Fruit fly (Drosophila melanogaster): ENCODE results near the gene CG31664.

DNA sequence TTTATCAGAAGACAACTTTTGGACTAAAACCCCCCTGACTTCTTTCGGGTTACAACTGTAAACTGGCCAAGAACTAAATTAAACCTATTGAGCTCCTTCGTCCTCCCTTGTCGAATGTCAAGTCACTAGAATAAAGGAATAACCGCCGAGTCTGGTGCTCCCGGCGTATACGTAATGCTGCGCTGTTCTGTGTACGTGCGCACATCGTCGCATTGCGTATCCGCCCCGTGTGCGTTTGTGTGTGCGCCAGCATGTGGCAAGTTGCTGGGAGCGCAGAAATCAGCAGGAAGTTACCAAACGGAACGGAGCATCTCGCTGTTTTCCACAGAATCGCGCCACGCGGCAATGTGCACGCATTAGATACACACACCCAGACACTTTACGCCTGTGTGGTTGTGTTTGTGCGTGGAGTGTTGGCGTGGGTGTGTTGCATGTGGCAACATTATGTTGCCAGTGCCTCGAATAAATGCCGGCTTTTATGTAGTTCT lies 47.4 kb upstream of the CG31664 start:
- no peak for TF ChIP-seq usp (GFP tag; optimal IDR thresholded peaks at IDR 0.05)
- no peak for TF ChIP-seq Myc (optimal IDR thresholded peaks at IDR 0.05)
- no peak for TF ChIP-seq OdsH (GFP tag; optimal IDR thresholded peaks at IDR 0.05)
- TF ChIP-seq psq (GFP tag; optimal IDR thresholded peaks at IDR 0.05) = no peak
- no peak for TF ChIP-seq fru (GFP tag; optimal IDR thresholded peaks at IDR 0.05)
- no peak for TF ChIP-seq dmrt93B (GFP tag; optimal IDR thresholded peaks at IDR 0.05)
- TF ChIP-seq pan (optimal IDR thresholded peaks at IDR 0.05) = no peak
- no peak for TF ChIP-seq dl (GFP tag; optimal IDR thresholded peaks at IDR 0.05; ENCODE audit: insufficient read depth in 1 of 2, partially characterized antibody in 2 of 2)
- TF ChIP-seq tai (GFP tag; optimal IDR thresholded peaks at IDR 0.05) = no peak
- TF ChIP-seq woc (GFP tag; optimal IDR thresholded peaks at IDR 0.05) = no peak
- TF ChIP-seq N (GFP tag; optimal IDR thresholded peaks at IDR 0.05) = no peak
- no peak for TF ChIP-seq Hr83 (GFP tag; optimal IDR thresholded peaks at IDR 0.05; ENCODE audit: poor library complexity, severe bottlenecking)
- no peak for TF ChIP-seq Jra (GFP tag; optimal IDR thresholded peaks at IDR 0.05)

Data from whole organism, wandering third instar larva.